Worm (Caenorhabditis elegans) whole organism, L3 larva: ENCODE data around the gene R04F11.3.

ENCODE experiments used
- ceh-82 ChIP-seq: fragments of 150-350 bp; optimal IDR thresholded peaks from 2 replicates; lab custom pipeline; 2014; ENCODE audit warnings: missing biosample characterization, missing genetic modification characterization
- elt-3 ChIP-seq, 3 experiments: fragments of 150-350 bp in 1 of 3; sonication (generic microtip) in 2 of 3; optimal IDR thresholded peaks; 2 replicates in 2 of 3; 4 replicates in 1 of 3; lab custom pipeline; 2014 to 2017; ENCODE audit warnings: missing biosample characterization in 3 of 3, missing genetic modification characterization in 3 of 3
- fos-1 ChIP-seq: fragments of 150-350 bp; optimal IDR thresholded peaks from 2 replicates; lab custom pipeline; 2014; ENCODE audit warnings: missing biosample characterization, missing genetic modification characterization
- nhr-11 ChIP-seq: fragments of 150-350 bp; optimal IDR thresholded peaks from 2 replicates; lab custom pipeline; 2014; ENCODE audit warnings: missing biosample characterization, missing genetic modification characterization
- pha-4 ChIP-seq: fragments of 150-350 bp; optimal IDR thresholded peaks from 2 replicates; lab custom pipeline; 2014; ENCODE audit warnings: missing biosample characterization, missing genetic modification reagents, missing genetic modification characterization
- snpc-4 ChIP-seq: fragments of 150-350 bp; optimal IDR thresholded peaks from 2 replicates; lab custom pipeline; 2014; ENCODE audit warnings: missing biosample characterization, missing genetic modification characterization

DNA sequence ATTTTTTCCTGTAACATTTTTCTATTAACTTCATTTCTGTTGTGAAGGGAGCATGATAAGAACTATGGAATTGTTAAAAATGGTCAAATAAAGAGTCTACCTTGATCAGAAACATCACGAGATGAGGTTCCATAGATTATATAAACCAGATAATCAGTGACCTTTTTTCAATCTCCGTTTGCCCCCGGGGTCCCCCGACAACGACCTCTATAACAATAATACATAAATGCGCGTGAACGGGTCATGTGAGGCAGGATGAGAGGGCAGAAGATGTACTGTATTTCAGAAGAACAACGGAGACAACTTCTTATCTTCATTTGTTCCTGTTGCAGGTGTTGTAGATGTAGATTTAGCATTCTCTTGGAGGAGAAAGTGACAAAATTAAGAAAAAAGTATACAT is 34.9 kb upstream of the R04F11.3 start:
- TF ChIP-seq elt-3 (tag; optimal IDR thresholded peaks at IDR 0.05; lab: Kevin White, UChicago) (no peak), pha-4 (tag; lab: Kevin White, UChicago) (no peak), ceh-82 (tag; lab: Kevin White, UChicago) (no peak), fos-1 (no peak), snpc-4 (tag; lab: Kevin White, UChicago) (no peak), nhr-11 (tag; lab: Kevin White, UChicago) (no peak)
